Fruit fly (Drosophila melanogaster) whole organism, embryonic: ENCODE measurements around the gene tau.
A peak's percentile ranks its signal among the peaks of the same experiment; 100 is the strongest.

Source experiments
- Adf1 ChIP-seq: fragments of 200-800 bp; sonication (Bioruptor generic); IDR thresholded peaks from 2 replicates; pipeline ENCODE4 v1.3.6; 2022; ENCODE audit warnings: missing biosample characterization, missing genetic modification characterization
- CG10147 ChIP-seq: fragments of 200-800 bp; sonication (Bioruptor generic); optimal IDR thresholded peaks from 2 replicates; lab custom pipeline; 2019; ENCODE audit warnings: missing biosample characterization, mild to moderate bottlenecking, missing genetic modification characterization, moderate library complexity
- CG10366 ChIP-seq: fragments of 200-800 bp; sonication (Bioruptor generic); IDR thresholded peaks from 2 replicates; pipeline ENCODE4 v1.3.6; 2022; ENCODE audit warnings: missing biosample characterization, missing genetic modification characterization
- CG11695 ChIP-seq: fragments of 200-800 bp; sonication (Bioruptor generic); IDR thresholded peaks from 3 replicates; pipeline ENCODE4 v1.3.6; 2022; ENCODE audit warnings: missing biosample characterization, missing genetic modification characterization
- CG12071 ChIP-seq: fragments of 200-800 bp; sonication (Bioruptor generic); optimal IDR thresholded peaks from 3 replicates; lab custom pipeline; 2018; ENCODE audit warnings: missing biosample characterization, mild to moderate bottlenecking, missing genetic modification characterization
- CG12744 ChIP-seq: fragments of 200-800 bp; sonication (Bioruptor generic); optimal IDR thresholded peaks from 2 replicates; lab custom pipeline; 2016; ENCODE audit warnings: missing biosample characterization, missing genetic modification characterization
- CG15696 ChIP-seq: fragments of 200-800 bp; sonication (Bioruptor generic); optimal IDR thresholded peaks from 2 replicates; lab custom pipeline; 2019; ENCODE audit warnings: missing biosample characterization, mild to moderate bottlenecking, missing genetic modification characterization, moderate library complexity
- CG33213 ChIP-seq: fragments of 200-800 bp; sonication (Bioruptor generic); optimal IDR thresholded peaks from 3 replicates; lab custom pipeline; 2016; ENCODE audit warnings: missing biosample characterization, missing genetic modification characterization
- CG5180 ChIP-seq: fragments of 200-800 bp; sonication (Bioruptor generic); optimal IDR thresholded peaks from 3 replicates; lab custom pipeline; 2017; ENCODE audit warnings: missing biosample characterization, missing genetic modification characterization, mild to moderate bottlenecking, moderate library complexity, missing genetic modification reagents
- CG6689 ChIP-seq: fragments of 200-800 bp; sonication (Bioruptor generic); IDR thresholded peaks from 2 replicates; pipeline ENCODE4 v1.3.6; 2022; ENCODE audit warnings: missing biosample characterization, missing genetic modification characterization
- CG7745 ChIP-seq: fragments of 200-800 bp; sonication (Bioruptor generic); optimal IDR thresholded peaks from 2 replicates; lab custom pipeline; 2018; ENCODE audit warnings: missing biosample characterization, mild to moderate bottlenecking, missing genetic modification characterization, moderate library complexity
- CG8089 ChIP-seq: fragments of 200-800 bp; sonication (Bioruptor generic); optimal IDR thresholded peaks from 3 replicates; lab custom pipeline; 2016; ENCODE audit warnings: missing biosample characterization, missing genetic modification characterization
- CG8290 ChIP-seq, 3 experiments: fragments of 200-800 bp; sonication (Bioruptor generic); optimal IDR thresholded peaks; 2 replicates each; lab custom pipeline; 2016 to 2019; ENCODE audit warnings: missing biosample characterization in 3 of 3, missing genetic modification characterization in 3 of 3, mild to moderate bottlenecking in 2 of 3, moderate library complexity in 1 of 3
- CTCF ChIP-seq: fragments of 200-800 bp; sonication (Bioruptor generic); optimal IDR thresholded peaks from 2 replicates; lab custom pipeline; 2017; ENCODE audit warnings: missing biosample characterization, mild to moderate bottlenecking, missing genetic modification characterization, moderate library complexity
- CkIIα-i1 ChIP-seq: fragments of 200-800 bp; sonication (Bioruptor generic); IDR thresholded peaks from 2 replicates; pipeline ENCODE4 v1.3.6; 2022; ENCODE audit warnings: missing biosample characterization, missing genetic modification characterization
- Dbx ChIP-seq: fragments of 200-800 bp; sonication (Bioruptor generic); IDR thresholded peaks from 3 replicates; pipeline ENCODE4 v1.3.6; 2022; ENCODE audit warnings: missing biosample characterization, missing genetic modification characterization
- Dfd ChIP-seq, 2 experiments: fragments of >200 bp; optimal IDR thresholded peaks; 2 replicates each; lab custom pipeline; 2017; ENCODE audit warnings: missing biosample characterization in 2 of 2, missing genetic modification characterization in 2 of 2
- Dip2 ChIP-seq: fragments of 200-800 bp; sonication (Bioruptor generic); IDR thresholded peaks from 2 replicates; pipeline ENCODE4 v1.3.6; 2022; ENCODE audit warnings: missing biosample characterization, missing genetic modification characterization
- Fer2 ChIP-seq: fragments of 200-800 bp; sonication (Bioruptor generic); optimal IDR thresholded peaks from 2 replicates; lab custom pipeline; 2018; ENCODE audit warnings: missing biosample characterization, mild to moderate bottlenecking, missing genetic modification characterization, moderate library complexity
- GATAe ChIP-seq: fragments of 200-800 bp; sonication (Bioruptor generic); conservative IDR thresholded peaks from 2 replicates; pipeline ENCODE4 v1.3.6; 2022; ENCODE audit warnings: missing biosample characterization, missing genetic modification characterization
- H2.0 ChIP-seq: fragments of 200-800 bp; sonication (Bioruptor generic); IDR thresholded peaks from 2 replicates; pipeline ENCODE4 v1.3.6; 2022; ENCODE audit warnings: missing biosample characterization, missing genetic modification characterization
- Hmx ChIP-seq: fragments of 200-800 bp; sonication (Bioruptor generic); optimal IDR thresholded peaks from 2 replicates; lab custom pipeline; 2016; ENCODE audit warnings: missing biosample characterization, missing genetic modification characterization
- MESR4 ChIP-seq: fragments of 200-800 bp; sonication (Bioruptor generic); optimal IDR thresholded peaks from 2 replicates; lab custom pipeline; 2018; ENCODE audit warnings: missing biosample characterization, mild to moderate bottlenecking, missing genetic modification characterization, moderate library complexity
- MTF-1 ChIP-seq: fragments of 200-800 bp; sonication (Bioruptor generic); optimal IDR thresholded peaks from 2 replicates; lab custom pipeline; 2018; ENCODE audit warnings: missing biosample characterization, mild to moderate bottlenecking, missing genetic modification characterization, borderline replicate concordance
- Med ChIP-seq: fragments of 200-800 bp; sonication (Bioruptor generic); peaks from one replicate; lab custom pipeline; 2016; ENCODE audit warnings: missing biosample characterization, missing genetic modification characterization, mild to moderate bottlenecking, inconsistent platforms, moderate library complexity
- PHDP ChIP-seq: fragments of 200-800 bp; sonication (Bioruptor generic); optimal IDR thresholded peaks from 3 replicates; lab custom pipeline; 2018; ENCODE audit warnings: missing biosample characterization, mild to moderate bottlenecking, missing genetic modification characterization, moderate library complexity
- Xrp1 ChIP-seq: fragments of 200-800 bp; sonication (Bioruptor generic); IDR thresholded peaks from 2 replicates; pipeline ENCODE4 v1.3.6; 2022; ENCODE audit warnings: missing biosample characterization, missing genetic modification characterization
- aop ChIP-seq: fragments of 200-800 bp; sonication (Bioruptor generic); IDR thresholded peaks from 2 replicates; pipeline ENCODE4 v1.3.6; 2022; ENCODE audit warnings: missing biosample characterization, missing genetic modification characterization
- bbx ChIP-seq: fragments of 200-800 bp; sonication (Bioruptor generic); IDR thresholded peaks from 2 replicates; pipeline ENCODE4 v1.3.6; 2022; ENCODE audit warnings: missing biosample characterization, missing genetic modification characterization; ENCODE audit not compliant: partially characterized antibody
- chm ChIP-seq: fragments of 200-800 bp; sonication (Bioruptor generic); IDR thresholded peaks from 2 replicates; pipeline ENCODE4 v1.3.6; 2022; ENCODE audit warnings: missing biosample characterization, missing genetic modification characterization
- dm ChIP-seq: fragments of 200-800 bp; sonication (Bioruptor generic); optimal IDR thresholded peaks from 3 replicates; lab custom pipeline; 2016; ENCODE audit warnings: missing biosample characterization, missing genetic modification characterization
- eve ChIP-seq, 2 experiments: fragments of >200 bp; optimal IDR thresholded peaks; 2 replicates each; lab custom pipeline; 2017; ENCODE audit warnings: missing biosample characterization in 2 of 2, missing genetic modification characterization in 2 of 2
- exex ChIP-seq: fragments of 200-800 bp; sonication (Bioruptor generic); optimal IDR thresholded peaks from 4 replicates; lab custom pipeline; 2018; ENCODE audit warnings: missing biosample characterization, mild to moderate bottlenecking, missing genetic modification characterization, moderate library complexity
- gro ChIP-seq: fragments of 200-800 bp; sonication (Bioruptor generic); optimal IDR thresholded peaks from 2 replicates; lab custom pipeline; 2016; ENCODE audit warnings: missing biosample characterization, missing genetic modification characterization
- hth ChIP-seq: fragments of >200 bp; optimal IDR thresholded peaks from 2 replicates; lab custom pipeline; 2017; ENCODE audit warnings: inconsistent platforms
- jigr1 ChIP-seq: fragments of 200-800 bp; sonication (Bioruptor generic); IDR thresholded peaks from 3 replicates; pipeline ENCODE4 v1.3.6; 2022; ENCODE audit warnings: missing biosample characterization, missing genetic modification characterization
- knrl ChIP-seq: fragments of 200-800 bp; sonication (Bioruptor generic); IDR thresholded peaks from 3 replicates; pipeline ENCODE4 v1.3.6; 2022; ENCODE audit warnings: missing biosample characterization, missing genetic modification characterization; ENCODE audit not compliant: partially characterized antibody
- lilli ChIP-seq: fragments of 200-800 bp; sonication (Bioruptor generic); optimal IDR thresholded peaks from 3 replicates; lab custom pipeline; 2016; ENCODE audit warnings: missing biosample characterization, missing genetic modification characterization
- maf-S ChIP-seq: fragments of 200-800 bp; sonication (Bioruptor generic); optimal IDR thresholded peaks from 2 replicates; lab custom pipeline; 2016; ENCODE audit warnings: missing biosample characterization, missing genetic modification characterization
- mld ChIP-seq: fragments of 200-800 bp; sonication (Bioruptor generic); IDR thresholded peaks from 3 replicates; pipeline ENCODE4 v1.3.6; 2022; ENCODE audit warnings: missing biosample characterization, missing genetic modification characterization; ENCODE audit not compliant: partially characterized antibody
- nom ChIP-seq: fragments of 200-800 bp; sonication (Bioruptor generic); optimal IDR thresholded peaks from 2 replicates; lab custom pipeline; 2017; ENCODE audit warnings: missing biosample characterization, missing genetic modification characterization, mild to moderate bottlenecking, moderate library complexity, missing genetic modification reagents
- odd ChIP-seq: fragments of 200-800 bp; sonication (Bioruptor generic); optimal IDR thresholded peaks from 2 replicates; lab custom pipeline; 2017; ENCODE audit warnings: missing biosample characterization, mild to moderate bottlenecking, missing genetic modification characterization
- pita ChIP-seq: fragments of 200-800 bp; sonication (Bioruptor generic); optimal IDR thresholded peaks from 2 replicates; lab custom pipeline; 2017; ENCODE audit warnings: missing biosample characterization, mild to moderate bottlenecking, missing genetic modification characterization
- pros ChIP-seq: fragments of 200-800 bp; sonication (Bioruptor generic); optimal IDR thresholded peaks from 3 replicates; lab custom pipeline; 2019; ENCODE audit warnings: missing biosample characterization, mild to moderate bottlenecking, missing genetic modification characterization, moderate library complexity
- repo ChIP-seq: fragments of 200-800 bp; sonication (Bioruptor generic); optimal IDR thresholded peaks from 2 replicates; lab custom pipeline; 2016; ENCODE audit warnings: missing biosample characterization, missing genetic modification characterization
- sens ChIP-seq: fragments of 200-800 bp; sonication (Bioruptor generic); peaks from one replicate; lab custom pipeline; 2016; ENCODE audit warnings: missing biosample characterization, missing genetic modification characterization
- unpg ChIP-seq: fragments of 200-800 bp; sonication (Bioruptor generic); optimal IDR thresholded peaks from 3 replicates; lab custom pipeline; 2018; ENCODE audit warnings: missing biosample characterization, mild to moderate bottlenecking, missing genetic modification characterization, moderate library complexity
- vnd ChIP-seq: fragments of 200-800 bp; sonication (Bioruptor generic); IDR thresholded peaks from 3 replicates; pipeline ENCODE4 v1.3.6; 2022; ENCODE audit warnings: missing biosample characterization, missing genetic modification characterization; ENCODE audit not compliant: partially characterized antibody
- wdn ChIP-seq: fragments of 200-800 bp; sonication (Bioruptor generic); IDR thresholded peaks from 2 replicates; pipeline ENCODE4 v1.3.6; 2022; ENCODE audit warnings: missing biosample characterization, missing genetic modification characterization
- zfh2 ChIP-seq: fragments of 200-800 bp; sonication (Bioruptor generic); optimal IDR thresholded peaks from 2 replicates; lab custom pipeline; 2016; ENCODE audit warnings: missing biosample characterization, missing genetic modification characterization

The tau gene

dm6 chr3R:27656686-27657535 is at the start of gene tau (continued):
- TF ChIP-seq odd (GFP tag; lab: Kevin White, UChicago) (no peak), pita (peak; percentile 45), CG6689 (GFP tag; lab: Robert Waterston, UW) (no peak), CG8290 (GFP tag; optimal IDR thresholded peaks at IDR 0.05; lab: Kevin White, UChicago) (no peak), CG8290 (tag; optimal IDR thresholded peaks at IDR 0.05; lab: Kevin White, UChicago) (no peak), CTCF (GFP tag; lab: Kevin White, UChicago) (peak; percentile 73), Dfd (GFP tag; optimal IDR thresholded peaks at IDR 0.05; lab: Kevin White, UChicago) (no peak), nom (GFP tag; lab: Kevin White, UChicago) (no peak), Adf1 (GFP tag; lab: Robert Waterston, UW) (no peak), Fer2 (tag; lab: Kevin White, UChicago) (no peak), Hmx (GFP tag; lab: Kevin White, UChicago) (no peak), unpg (no peak), CG8089 (GFP tag; lab: Kevin White, UChicago) (no peak), PHDP (tag; lab: Kevin White, UChicago) (peak; percentile 2), chm (GFP tag; lab: Robert Waterston, UW) (no peak), Dip2 (no peak), H2.0 (GFP tag; lab: Robert Waterston, UW) (no peak), eve (GFP tag; optimal IDR thresholded peaks at IDR 0.05; lab: Kevin White, UChicago) (no peak), CG15696 (no peak), gro (GFP tag; lab: Kevin White, UChicago) (no peak), wdn (GFP tag; lab: Robert Waterston, UW) (no peak; the same call in 1 of the 2 replicates), pros (GFP tag; lab: Kevin White, UChicago) (no peak), maf-S (GFP tag; lab: Kevin White, UChicago) (no peak), MTF-1 (GFP tag; lab: Kevin White, UChicago) (no peak), dm (no peak), lilli (GFP tag; lab: Kevin White, UChicago) (peak; percentile 8), GATAe (GFP tag; lab: Robert Waterston, UW) (no peak), Xrp1 (GFP tag; lab: Robert Waterston, UW) (no peak), jigr1 (GFP tag; lab: Robert Waterston, UW) (no peak), sens (GFP tag; lab: Kevin White, UChicago) (peak; percentile 73), vnd (no peak), hth (lab: Kevin White, UChicago) (no peak), CG33213 (GFP tag; lab: Kevin White, UChicago) (no peak), CG12071 (GFP tag; lab: Kevin White, UChicago) (no peak), CG11695 (GFP tag; lab: Robert Waterston, UW) (no peak), zfh2 (no peak), exex (tag; lab: Kevin White, UChicago) (peak; percentile 39), CG12744 (GFP tag; lab: Kevin White, UChicago) (no peak), repo (GFP tag; lab: Kevin White, UChicago) (no peak), CG5180 (GFP tag; lab: Kevin White, UChicago) (no peak), CkIIα-i1 (GFP tag; lab: Robert Waterston, UW) (no peak), CG10147 (GFP tag; lab: Kevin White, UChicago) (no peak), Med (GFP tag; lab: Kevin White, UChicago) (peak; percentile 64), CG10366 (GFP tag; lab: Robert Waterston, UW) (no peak), mld (GFP tag; lab: Robert Waterston, UW) (no peak), knrl (GFP tag; lab: Robert Waterston, UW) (no peak; the same call in 2 of the 3 replicates), aop (GFP tag; lab: Robert Waterston, UW) (no peak), CG7745 (no peak), MESR4 (GFP tag; lab: Kevin White, UChicago) (no peak), bbx (GFP tag; lab: Robert Waterston, UW) (no peak), Dbx (GFP tag; lab: Robert Waterston, UW) (peak; percentile 58; the same call in 2 of the 3 replicates)
